Worm (Caenorhabditis elegans): Measurements from ENCODE around the gene F45E1.1.

F45E1.1 gene

DNA sequence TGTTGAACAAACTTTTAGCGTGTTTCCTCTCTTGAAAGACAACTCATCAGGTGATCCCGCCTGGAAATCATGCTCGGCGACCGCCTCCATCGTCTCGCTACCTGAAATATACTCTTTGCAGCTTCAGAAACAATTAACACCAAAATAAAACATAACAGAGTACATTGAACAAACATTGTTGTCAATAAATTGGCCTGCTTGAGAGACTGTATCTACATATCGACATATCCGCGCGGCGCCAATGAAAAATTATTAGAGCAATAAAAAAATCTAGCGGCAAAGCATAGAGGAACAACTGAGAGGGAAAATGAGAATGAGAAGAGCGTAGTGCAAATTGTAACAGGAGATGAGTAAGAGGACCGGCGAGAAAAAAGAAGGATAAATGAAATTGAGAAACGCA is 41.9 kb upstream of the F45E1.1 start, which contains the start of gene sem-5:
TSS of gene sem-5 (minus strand) at position 101 of the 400 bp plus-strand sequence.
- TF ChIP-seq zfp-3 (GFP tag; conservative IDR thresholded peaks at IDR 0.05) (no peak), vab-7 (GFP tag; IDR thresholded peaks at IDR 0.05) (no peak), nhr-28 (tag; optimal IDR thresholded peaks at IDR 0.05) (no peak), pha-4 (GFP tag; IDR thresholded peaks at IDR 0.05) (no peak), pha-4 (tag; optimal IDR thresholded peaks at IDR 0.05) (no peak), daf-12 (tag; optimal IDR thresholded peaks at IDR 0.05) (no peak)

- TF ChIP-seq lin-39 (tag; optimal IDR thresholded peaks at IDR 0.05) (no peak), mdl-1 (tag; optimal IDR thresholded peaks at IDR 0.05) (peak in 1 of 2 experiments; percentile 82), snpc-4 (tag; optimal IDR thresholded peaks at IDR 0.05) (no peak), zip-11 (GFP tag; IDR thresholded peaks at IDR 0.05) (no peak), pqm-1 (tag; optimal IDR thresholded peaks at IDR 0.05) (peak; percentile 100), hlh-11 (tag; optimal IDR thresholded peaks at IDR 0.05) (peak; percentile 98), dpl-1 (GFP tag; optimal IDR thresholded peaks at IDR 0.05) (no peak), lin-1 (GFP tag; IDR thresholded peaks at IDR 0.05) (peak; percentile 84), daf-8 (GFP tag; IDR thresholded peaks at IDR 0.05) (no peak), mep-1 (tag; optimal IDR thresholded peaks at IDR 0.05) (peak; percentile 69), dmd-9 (GFP tag; IDR thresholded peaks at IDR 0.05) (no peak), lin-15B (tag; optimal IDR thresholded peaks at IDR 0.05) (no peak), Y105C5A.15 (GFP tag; IDR thresholded peaks at IDR 0.05) (no peak), spr-3 (GFP tag; optimal IDR thresholded peaks at IDR 0.05) (no peak), F49E8.2 (tag; optimal IDR thresholded peaks at IDR 0.05; ENCODE audit: borderline replicate concordance) (no peak), D1046.2 (GFP tag; IDR thresholded peaks at IDR 0.05) (no peak), F26F4.8 (GFP tag; conservative IDR thresholded peaks at IDR 0.05) (no peak), nhr-111 (GFP tag; optimal IDR thresholded peaks at IDR 0.05) (no peak), nhr-77 (tag; optimal IDR thresholded peaks at IDR 0.05) (peak; percentile 83), nhr-237 (tag; optimal IDR thresholded peaks at IDR 0.05) (no peak), nhr-42 (GFP tag; IDR thresholded peaks at IDR 0.05) (peak; percentile 72; the same call in 1 of the 2 replicates), lsy-2 (tag; optimal IDR thresholded peaks at IDR 0.05) (peak; percentile 39 to 58), ceh-82 (tag; optimal IDR thresholded peaks at IDR 0.05) (no peak), set-16 (GFP tag; IDR thresholded peaks at IDR 0.05) (no peak), dmd-8 (GFP tag; IDR thresholded peaks at IDR 0.05) (no peak), fos-1 (tag; optimal IDR thresholded peaks at IDR 0.05) (no peak), nhr-11 (tag; optimal IDR thresholded peaks at IDR 0.05) (no peak), Y5F2A.4 (GFP tag; optimal IDR thresholded peaks at IDR 0.05) (no peak), unc-62 (GFP tag; optimal IDR thresholded peaks at IDR 0.05 in 1 of 2) (peak in 1 of 2 experiments; percentile 71), unc-62 (tag; optimal IDR thresholded peaks at IDR 0.05) (no peak), ceh-62 (tag; optimal IDR thresholded peaks at IDR 0.05) (no peak), hmg-1.1 (GFP tag; IDR thresholded peaks at IDR 0.05) (peak; percentile 58), skn-1 (tag; optimal IDR thresholded peaks at IDR 0.05) (no peak), madf-5 (GFP tag; IDR thresholded peaks at IDR 0.05) (no peak), ceh-32 (tag; optimal IDR thresholded peaks at IDR 0.05; ENCODE audit: poor library complexity) (no peak), nhr-48 (tag; optimal IDR thresholded peaks at IDR 0.05) (peak; percentile 92), lim-7 (GFP tag; IDR thresholded peaks at IDR 0.05) (no peak), nhr-76 (tag; optimal IDR thresholded peaks at IDR 0.05) (no peak), tra-1 (GFP tag; IDR thresholded peaks at IDR 0.05) (peak; percentile 78), ama-1 (optimal IDR thresholded peaks at IDR 0.05) (no peak), unc-39 (tag; optimal IDR thresholded peaks at IDR 0.05) (no peak), F44E2.7 (GFP tag; IDR thresholded peaks at IDR 0.05) (no peak), sdz-12 (GFP tag; optimal IDR thresholded peaks at IDR 0.05) (no peak), nhr-102 (tag; optimal IDR thresholded peaks at IDR 0.05) (peak; percentile 82), ztf-11 (tag; optimal IDR thresholded peaks at IDR 0.05) (no peak), cey-2 (tag; optimal IDR thresholded peaks at IDR 0.05; ENCODE audit: borderline replicate concordance, insufficient read depth) (peak; percentile 5), zfp-3 (GFP tag; conservative IDR thresholded peaks at IDR 0.05) (0 out of 2 replicates have a peak, but pooled peaks have one; percentile 39)
These were observed 41.4 kb upstream of the F45E1.1 start for ce11 chrX:7962056-7962485.
